Worm (Caenorhabditis elegans): Measurements from ENCODE around the gene F59A1.6.

F59A1.6 gene

DNA sequence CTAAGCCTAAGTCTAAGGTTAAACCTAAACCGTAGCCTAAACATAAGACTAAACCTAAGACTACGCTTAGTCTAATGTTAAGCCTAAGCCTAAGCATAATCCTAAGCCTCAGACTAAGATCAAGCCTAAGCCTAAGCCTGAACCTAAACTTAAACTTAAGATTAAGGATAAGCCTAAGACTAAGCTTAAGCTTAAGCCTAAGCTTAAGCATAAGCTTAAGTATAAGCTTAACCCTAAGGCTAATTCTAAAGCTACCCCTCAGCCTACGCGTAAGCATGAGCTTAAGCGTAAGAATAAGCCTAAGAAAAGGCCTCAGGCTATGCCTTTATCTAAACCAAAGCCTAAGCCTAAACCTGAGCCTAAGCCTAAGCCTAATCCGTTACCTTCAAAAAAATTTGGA lies 43.4 kb downstream of the F59A1.6 start:
- no peak for TF ChIP-seq unc-62 (GFP tag; optimal IDR thresholded peaks at IDR 0.05)

DNA sequence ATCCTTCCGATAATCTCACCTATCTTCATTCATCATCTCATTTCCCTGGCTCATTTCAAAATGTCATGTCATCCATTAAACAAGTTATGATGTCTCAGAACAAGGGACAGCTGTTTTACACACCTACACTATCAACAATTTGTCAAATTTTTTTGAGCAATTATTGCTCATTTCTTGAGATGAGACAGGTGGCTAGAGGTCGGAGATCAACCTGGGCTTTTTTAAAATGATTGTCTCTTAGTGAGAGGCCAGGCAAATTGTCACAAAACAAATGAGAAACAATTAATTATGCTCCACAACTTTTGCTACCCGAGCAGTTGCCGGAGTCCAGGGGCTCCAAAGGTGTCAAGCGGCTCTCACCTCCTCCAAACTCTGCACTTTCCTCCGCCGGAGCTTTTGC lies 43.8 kb downstream of the F59A1.6 start:
- no peak for TF ChIP-seq unc-62 (GFP tag; optimal IDR thresholded peaks at IDR 0.05)

DNA sequence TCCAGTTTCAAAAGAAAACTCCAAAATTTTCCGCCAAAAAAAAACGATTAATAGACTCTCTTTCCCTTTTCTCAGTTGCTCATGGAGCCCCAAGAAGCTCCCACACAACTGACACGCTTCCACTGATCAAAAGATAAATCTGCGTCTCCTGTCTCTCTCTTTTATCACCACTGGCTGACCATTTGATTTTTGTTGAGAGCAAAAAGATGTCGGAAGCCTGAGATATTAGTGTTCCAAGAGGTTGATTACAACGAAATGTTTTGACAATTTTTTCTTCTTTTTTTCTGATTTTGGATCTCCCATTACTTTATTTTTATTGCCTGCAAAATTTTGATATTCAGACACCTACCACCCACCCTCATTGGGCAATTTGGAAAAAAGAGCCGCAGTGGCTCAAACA lies 47.6 kb downstream of the F59A1.6 start, which contains the start of gene twk-42:
Gene twk-42, minus strand, starts transcription at position 101 of the 400 bp plus-strand sequence.
- no peak for TF ChIP-seq unc-62 (GFP tag; optimal IDR thresholded peaks at IDR 0.05)

All from whole organism, dauer.